Worm (Caenorhabditis elegans) whole organism, early embryonic: Measurements from ENCODE around the gene W06G6.15.

Source experiments
- ama-1 ChIP-seq: fragments of 150-350 bp; optimal IDR thresholded peaks from 2 replicates; lab custom pipeline; 2014
- ets-7 ChIP-seq: sonication (generic microtip); optimal IDR thresholded peaks from 2 replicates; lab custom pipeline; 2016; ENCODE audit warnings: missing genotype, missing genetic modification characterization, missing compliant biosample characterization
- flt-1 ChIP-seq: fragments of 200-800 bp; sonication (Bioruptor generic); IDR thresholded peaks from 2 replicates; pipeline ENCODE4 v1.3.6; 2022; ENCODE audit warnings: missing genetic modification characterization, missing compliant biosample characterization
- hnd-1 ChIP-seq: sonication (generic microtip); optimal IDR thresholded peaks from 2 replicates; lab custom pipeline; 2016; ENCODE audit warnings: missing genetic modification characterization, missing compliant biosample characterization
- scrt-1 ChIP-seq: fragments of 200-800 bp; sonication (Bioruptor generic); IDR thresholded peaks from 2 replicates; pipeline ENCODE4 v1.3.6; 2022; ENCODE audit warnings: missing genetic modification characterization, missing compliant biosample characterization
- sea-1 ChIP-seq: fragments of 200-800 bp; sonication (Bioruptor generic); conservative IDR thresholded peaks from 2 replicates; pipeline ENCODE4 v1.3.6; 2022; ENCODE audit warnings: missing genetic modification characterization, missing compliant biosample characterization
- tbx-11 ChIP-seq: fragments of 200-800 bp; sonication (Bioruptor generic); IDR thresholded peaks from 2 replicates; pipeline ENCODE4 v1.3.6; 2022; ENCODE audit warnings: missing genetic modification characterization, missing compliant biosample characterization
- tbx-37 ChIP-seq: fragments of 200-800 bp; sonication (Bioruptor generic); conservative IDR thresholded peaks from 2 replicates; pipeline ENCODE4 v1.3.6; 2022; ENCODE audit warnings: missing genetic modification reagents, missing genetic modification characterization, missing compliant biosample characterization

DNA sequence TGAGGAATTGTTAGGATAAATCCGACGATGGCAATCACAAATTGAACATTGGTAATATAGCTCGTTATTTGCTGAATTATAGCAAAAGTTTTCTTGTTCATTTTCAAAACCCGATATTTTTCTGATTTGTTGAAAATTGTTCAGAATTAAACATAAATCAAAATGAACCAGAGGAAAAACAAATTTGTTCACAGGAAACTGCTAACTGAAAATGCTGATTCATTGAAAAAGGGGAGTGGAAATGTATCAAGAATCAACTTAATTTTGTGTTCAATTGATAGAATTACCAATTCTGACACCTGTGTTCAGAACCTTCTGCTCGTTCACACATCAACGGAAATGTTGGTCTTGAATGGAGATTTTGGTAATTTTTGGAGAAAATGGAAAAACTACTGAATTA is 10.8 kb upstream of the W06G6.15 start, which contains the start of gene srw-77:
- TF ChIP-seq ama-1 (no peak), scrt-1 (GFP tag; lab: Robert Waterston, UW) (no peak), tbx-37 (GFP tag; lab: Robert Waterston, UW) (no peak), hnd-1 (tag; lab: Kevin White, UChicago) (no peak), flt-1 (GFP tag; lab: Robert Waterston, UW) (no peak), ets-7 (tag; lab: Kevin White, UChicago) (no peak), tbx-11 (GFP tag; lab: Robert Waterston, UW) (no peak), sea-1 (GFP tag; lab: Robert Waterston, UW) (no peak)
